Fruit fly (Drosophila melanogaster) whole organism, wandering third instar larva: Measurements from ENCODE around the gene wapl.

Source experiments
- CG32264 ChIP-seq: fragments of 200-800 bp; sonication (Bioruptor generic); optimal IDR thresholded peaks from 2 replicates; lab custom pipeline; 2016; ENCODE audit warnings: missing biosample characterization, missing genetic modification characterization
- Dfd ChIP-seq: fragments of >200 bp; optimal IDR thresholded peaks from 2 replicates; lab custom pipeline; 2017; ENCODE audit warnings: missing biosample characterization, missing genetic modification characterization
- Dif ChIP-seq: fragments of 200-275, 200-300 bp; sonication (Bioruptor generic); optimal IDR thresholded peaks from 2 replicates; lab custom pipeline; 2018; ENCODE audit warnings: missing biosample characterization, missing genetic modification characterization; ENCODE audit not compliant: partially characterized antibody
- GATAd ChIP-seq: sonication (Bioruptor generic); optimal IDR thresholded peaks from 2 replicates; lab custom pipeline; 2016; ENCODE audit warnings: missing biosample characterization, missing genetic modification characterization
- HLH106 ChIP-seq: fragments of 200-800 bp; optimal IDR thresholded peaks from 3 replicates; lab custom pipeline; 2019; ENCODE audit warnings: missing biosample characterization, mild to moderate bottlenecking, missing genetic modification characterization, moderate library complexity
- Hnf4 ChIP-seq: fragments of 200-800 bp; sonication (Bioruptor generic); optimal IDR thresholded peaks from 2 replicates; lab custom pipeline; 2016; ENCODE audit warnings: missing biosample characterization, mild to moderate bottlenecking, missing genetic modification characterization
- Hr78 ChIP-seq: fragments of >200 bp; optimal IDR thresholded peaks from 2 replicates; lab custom pipeline; 2017; ENCODE audit warnings: missing biosample characterization, missing genetic modification characterization
- Hr83 ChIP-seq: fragments of 200-300 bp; sonication (Bioruptor generic); optimal IDR thresholded peaks from 2 replicates; lab custom pipeline; 2016; ENCODE audit warnings: missing biosample characterization, mild to moderate bottlenecking, missing genetic modification characterization, moderate library complexity; ENCODE audit not compliant: poor library complexity, severe bottlenecking
- Jra ChIP-seq: sonication (Bioruptor generic); optimal IDR thresholded peaks from 2 replicates; lab custom pipeline; 2016; ENCODE audit warnings: missing biosample characterization, missing genetic modification characterization
- Mio ChIP-seq: sonication (Bioruptor generic); optimal IDR thresholded peaks from 2 replicates; lab custom pipeline; 2016; ENCODE audit warnings: missing biosample characterization, missing genetic modification characterization
- Myc ChIP-seq: fragments of >200 bp; optimal IDR thresholded peaks from 2 replicates; lab custom pipeline; 2017
- N ChIP-seq: fragments of >200 bp; optimal IDR thresholded peaks from 2 replicates; lab custom pipeline; 2018; ENCODE audit warnings: missing biosample characterization, missing external identifiers, missing genetic modification characterization
- OdsH ChIP-seq: fragments of 200-800 bp; sonication (Bioruptor generic); optimal IDR thresholded peaks from 2 replicates; lab custom pipeline; 2016; ENCODE audit warnings: missing biosample characterization, mild to moderate bottlenecking, missing genetic modification characterization
- Rel ChIP-seq, 2 experiments: fragments of 200-800 bp; sonication (Bioruptor generic) in 1 of 2; optimal IDR thresholded peaks; 2 replicates in 1 of 2; 3 replicates in 1 of 2; lab custom pipeline; 2016 to 2019; ENCODE audit warnings: mild to moderate bottlenecking in 2 of 2, missing biosample characterization in 2 of 2, missing genetic modification characterization in 2 of 2, moderate library complexity in 1 of 2
- Sp1 ChIP-seq: fragments of 200-800 bp; sonication (Bioruptor generic); optimal IDR thresholded peaks from 3 replicates; lab custom pipeline; 2019; ENCODE audit warnings: missing biosample characterization, mild to moderate bottlenecking, missing genetic modification characterization, moderate library complexity
- Vsx2 ChIP-seq: fragments of 200-300, 225-300 bp; sonication (Bioruptor generic); optimal IDR thresholded peaks from 2 replicates; lab custom pipeline; 2018; ENCODE audit warnings: missing biosample characterization, missing genetic modification characterization; ENCODE audit not compliant: partially characterized antibody
- br ChIP-seq: fragments of 200-800 bp; sonication (Bioruptor generic); optimal IDR thresholded peaks from 2 replicates; lab custom pipeline; 2016; ENCODE audit warnings: missing biosample characterization, missing genetic modification characterization
- dl ChIP-seq, 2 experiments: fragments of 175-275, 200-275 bp in 1 of 2; fragments of 200-275 bp in 1 of 2; sonication (Bioruptor generic); optimal IDR thresholded peaks; lab custom pipeline; 2018; ENCODE audit warnings: mild to moderate bottlenecking in 2 of 2, missing biosample characterization in 2 of 2, missing genetic modification characterization in 2 of 2, moderate library complexity in 2 of 2; ENCODE audit not compliant: partially characterized antibody in 2 of 2, insufficient read depth in 1 of 2
- dmrt93B ChIP-seq: fragments of 200-800 bp; sonication (Bioruptor generic); optimal IDR thresholded peaks from 2 replicates; lab custom pipeline; 2018; ENCODE audit warnings: missing biosample characterization, mild to moderate bottlenecking, missing genetic modification characterization
- dsf ChIP-seq: sonication (Bioruptor generic); optimal IDR thresholded peaks from 2 replicates; lab custom pipeline; 2016; ENCODE audit warnings: missing biosample characterization, missing genetic modification characterization, borderline replicate concordance
- ey ChIP-seq: fragments of 200-800 bp; sonication (Bioruptor generic); optimal IDR thresholded peaks from 2 replicates; lab custom pipeline; 2016; ENCODE audit warnings: missing biosample characterization, missing genetic modification characterization
- foxo ChIP-seq, 2 experiments: fragments of 200-800 bp; sonication (Bioruptor generic); optimal IDR thresholded peaks; 2 replicates in 1 of 2; 3 replicates in 1 of 2; lab custom pipeline; 2016 to 2017; ENCODE audit warnings: missing biosample characterization in 2 of 2, missing genetic modification characterization in 2 of 2
- fru ChIP-seq: fragments of 200-800 bp; sonication (Bioruptor generic); optimal IDR thresholded peaks from 3 replicates; lab custom pipeline; 2016; ENCODE audit warnings: missing biosample characterization, mild to moderate bottlenecking, missing genetic modification characterization
- h ChIP-seq: fragments of 200-800 bp; sonication (Bioruptor generic); optimal IDR thresholded peaks from 3 replicates; lab custom pipeline; 2016; ENCODE audit warnings: missing biosample characterization, mild to moderate bottlenecking, missing genetic modification characterization
- jim ChIP-seq: fragments of 175-275, 200-325 bp; sonication (Bioruptor generic); optimal IDR thresholded peaks from 2 replicates; lab custom pipeline; 2016; ENCODE audit warnings: missing biosample characterization, mild to moderate bottlenecking, missing genetic modification characterization
- lola ChIP-seq: fragments of >200 bp; optimal IDR thresholded peaks from 2 replicates; lab custom pipeline; 2017; ENCODE audit warnings: missing biosample characterization, missing genetic modification characterization
- pan ChIP-seq: fragments of >200 bp; optimal IDR thresholded peaks from 2 replicates; lab custom pipeline; 2017
- psq ChIP-seq: fragments of 200-800 bp; sonication (Bioruptor generic); optimal IDR thresholded peaks from 3 replicates; lab custom pipeline; 2017; ENCODE audit warnings: missing biosample characterization, mild to moderate bottlenecking, missing genetic modification characterization, moderate library complexity
- rgr ChIP-seq: fragments of 200-800 bp; sonication (Bioruptor generic); optimal IDR thresholded peaks from 3 replicates; lab custom pipeline; 2016; ENCODE audit warnings: missing biosample characterization, mild to moderate bottlenecking, missing genetic modification characterization
- sage ChIP-seq: fragments of 200-800 bp; sonication (Bioruptor generic); optimal IDR thresholded peaks from 2 replicates; lab custom pipeline; 2016; ENCODE audit warnings: missing biosample characterization, mild to moderate bottlenecking, missing genetic modification characterization
- sv ChIP-seq: fragments of 200-800 bp; sonication (Bioruptor generic); optimal IDR thresholded peaks from 3 replicates; lab custom pipeline; 2016; ENCODE audit warnings: missing biosample characterization, missing genetic modification characterization
- tai ChIP-seq: sonication (Bioruptor generic); optimal IDR thresholded peaks from 2 replicates; lab custom pipeline; 2016; ENCODE audit warnings: missing biosample characterization, missing genetic modification characterization
- woc ChIP-seq: sonication (Bioruptor generic); optimal IDR thresholded peaks from 2 replicates; lab custom pipeline; 2016; ENCODE audit warnings: missing biosample characterization, mild to moderate bottlenecking, missing genetic modification characterization

Gene wapl

dm6 chrX:2196086-2196732 is 37.4 kb upstream of the wapl start:
- TF ChIP-seq Vsx2 (GFP tag; lab: Kevin White, UChicago) (no peak), pan (lab: Kevin White, UChicago) (no peak), fru (GFP tag; lab: Kevin White, UChicago) (peak; percentile 58), psq (GFP tag; lab: Kevin White, UChicago) (peak; percentile 66), dl (GFP tag; optimal IDR thresholded peaks at IDR 0.05; lab: Kevin White, UChicago; ENCODE audit: insufficient read depth in 1 of 2, partially characterized antibody in 2 of 2) (no peak), rgr (GFP tag; lab: Kevin White, UChicago) (peak; percentile 82), lola (GFP tag; lab: Kevin White, UChicago) (no peak), Hnf4 (peak; percentile 71), Hr78 (no peak), woc (GFP tag; lab: Kevin White, UChicago) (peak; percentile 18), N (GFP tag; lab: Kevin White, UChicago) (no peak), ey (peak; percentile 85), Sp1 (GFP tag; lab: Kevin White, UChicago) (peak; percentile 70), CG32264 (GFP tag; lab: Kevin White, UChicago) (no peak), tai (GFP tag; lab: Kevin White, UChicago) (no peak), h (peak; percentile 87), br (GFP tag; lab: Kevin White, UChicago) (peak; percentile 81), dmrt93B (GFP tag; lab: Kevin White, UChicago) (peak; percentile 52), sv (no peak), Dfd (GFP tag; lab: Kevin White, UChicago) (no peak), GATAd (GFP tag; lab: Kevin White, UChicago) (no peak), OdsH (peak; percentile 75), dsf (GFP tag; lab: Kevin White, UChicago) (no peak), jim (GFP tag; lab: Kevin White, UChicago) (no peak), sage (GFP tag; lab: Kevin White, UChicago) (peak; percentile 32), HLH106 (tag; lab: Kevin White, UChicago) (peak; percentile 73), Myc (no peak), Rel (GFP tag; optimal IDR thresholded peaks at IDR 0.05; lab: Kevin White, UChicago) (no peak), Rel (tag; optimal IDR thresholded peaks at IDR 0.05; lab: Kevin White, UChicago) (peak; percentile 63), Mio (GFP tag; lab: Kevin White, UChicago) (no peak), foxo (GFP tag; optimal IDR thresholded peaks at IDR 0.05; lab: Kevin White, UChicago) (peak in 1 of 2 experiments; percentile 78), Hr83 (no peak)

- TF ChIP-seq dl (GFP tag; optimal IDR thresholded peaks at IDR 0.05; lab: Kevin White, UChicago; ENCODE audit: insufficient read depth in 1 of 2, partially characterized antibody in 2 of 2) = peak; percentile 85 to 94
- peak; percentile 69 for TF ChIP-seq h
- TF ChIP-seq Hr83 = peak; percentile 47
- TF ChIP-seq Sp1 (GFP tag; lab: Kevin White, UChicago) = no peak
- TF ChIP-seq Rel (GFP tag; optimal IDR thresholded peaks at IDR 0.05; lab: Kevin White, UChicago) = peak; percentile 42
- peak; percentile 70 for TF ChIP-seq Rel (tag; optimal IDR thresholded peaks at IDR 0.05; lab: Kevin White, UChicago)
- no peak for TF ChIP-seq Hr78
- no peak for TF ChIP-seq ey
- TF ChIP-seq Dif = peak; percentile 95
- TF ChIP-seq Vsx2 (GFP tag; lab: Kevin White, UChicago) = peak; percentile 23
- TF ChIP-seq br (GFP tag; lab: Kevin White, UChicago) = peak; percentile 5
- TF ChIP-seq Dfd (GFP tag; lab: Kevin White, UChicago) = no peak
- TF ChIP-seq Hnf4 = peak; percentile 41
- TF ChIP-seq OdsH = no peak
- TF ChIP-seq foxo (GFP tag; optimal IDR thresholded peaks at IDR 0.05; lab: Kevin White, UChicago) = no peak
- TF ChIP-seq HLH106 (tag; lab: Kevin White, UChicago) = no peak
- no peak for TF ChIP-seq CG32264 (GFP tag; lab: Kevin White, UChicago)
- no peak for TF ChIP-seq Jra (GFP tag; lab: Kevin White, UChicago)
These were observed 35.7 kb upstream of the wapl start for dm6 chrX:2194208-2195094.
